Worm (Caenorhabditis elegans): Measurements from ENCODE around the gene F01D5.6.

The F01D5.6 gene

ce11 chrII:14040204-14040842 is 34.0 kb downstream of the F01D5.6 start (continued):
- no peak for TF ChIP-seq attf-4 (tag; optimal IDR thresholded peaks at IDR 0.05)
- peak; percentile 64 for TF ChIP-seq lir-3 (tag; optimal IDR thresholded peaks at IDR 0.05)
- TF ChIP-seq unc-130 (GFP tag; optimal IDR thresholded peaks at IDR 0.05) = no peak
- TF ChIP-seq zip-11 (GFP tag; IDR thresholded peaks at IDR 0.05) = no peak
- TF ChIP-seq mes-2 (tag; optimal IDR thresholded peaks at IDR 0.05; ENCODE audit: poor library complexity, severe bottlenecking) = peak; percentile 56

ce11 chrII:14042836-14043604 is 36.7 kb downstream of the F01D5.6 start:
- TF ChIP-seq Y75B8A.6 (GFP tag; IDR thresholded peaks at IDR 0.05) (no peak), T20F7.1 (GFP tag; optimal IDR thresholded peaks at IDR 0.05) (no peak), hlh-11 (tag; optimal IDR thresholded peaks at IDR 0.05) (peak; percentile 55), T26A8.4 (GFP tag; IDR thresholded peaks at IDR 0.05) (no peak), mxl-2 (GFP tag; conservative IDR thresholded peaks at IDR 0.05) (peak; percentile 54; the same call in 1 of the 2 replicates), mes-2 (tag; optimal IDR thresholded peaks at IDR 0.05; ENCODE audit: poor library complexity, severe bottlenecking) (peak; percentile 34), dmd-6 (GFP tag; IDR thresholded peaks at IDR 0.05) (peak; percentile 67), nhr-102 (tag; optimal IDR thresholded peaks at IDR 0.05) (peak; percentile 51), daf-16 (GFP tag; optimal IDR thresholded peaks at IDR 0.05) (no peak), daf-16 (tag; optimal IDR thresholded peaks at IDR 0.05) (peak; percentile 89), ztf-11 (tag; optimal IDR thresholded peaks at IDR 0.05) (no peak), zfp-2 (tag; optimal IDR thresholded peaks at IDR 0.05) (no peak), dve-1 (tag; optimal IDR thresholded peaks at IDR 0.05; ENCODE audit: insufficient read depth) (peak; percentile 86), arid-1 (GFP tag; conservative IDR thresholded peaks at IDR 0.05) (0 out of 2 replicates have a peak, but pooled peaks have one; percentile 6), aha-1 (tag) (peak; percentile 79), mxl-3 (GFP tag; optimal IDR thresholded peaks at IDR 0.05) (peak; percentile 61), pha-4 (GFP tag; IDR thresholded peaks at IDR 0.05) (no peak), pha-4 (tag; optimal IDR thresholded peaks at IDR 0.05) (no peak), lsy-2 (tag; optimal IDR thresholded peaks at IDR 0.05) (peak in 1 of 2 experiments; percentile 12), lin-13 (GFP tag; optimal IDR thresholded peaks at IDR 0.05) (peak; percentile 38), mep-1 (tag; optimal IDR thresholded peaks at IDR 0.05) (peak; percentile 44), F10B5.3 (tag; optimal IDR thresholded peaks at IDR 0.05) (no peak), madf-9 (GFP tag; conservative IDR thresholded peaks at IDR 0.05) (no peak), nhr-6 (tag; optimal IDR thresholded peaks at IDR 0.05) (peak; percentile 47), hlh-30 (tag; optimal IDR thresholded peaks at IDR 0.05; ENCODE audit: insufficient read depth) (peak; percentile 59), nhr-28 (tag; optimal IDR thresholded peaks at IDR 0.05) (peak; percentile 42), pqm-1 (tag; optimal IDR thresholded peaks at IDR 0.05) (peak; percentile 33), zip-2 (tag; optimal IDR thresholded peaks at IDR 0.05) (no peak), nhr-48 (tag; optimal IDR thresholded peaks at IDR 0.05) (peak; percentile 3), nhr-11 (tag; optimal IDR thresholded peaks at IDR 0.05) (no peak), fos-1 (tag; optimal IDR thresholded peaks at IDR 0.05) (no peak), ceh-20 (GFP tag; IDR thresholded peaks at IDR 0.05) (no peak), mdl-1 (tag; optimal IDR thresholded peaks at IDR 0.05) (no peak)

- TF ChIP-seq nhr-6 (tag; optimal IDR thresholded peaks at IDR 0.05) (peak; percentile 25), lin-38 (GFP tag; IDR thresholded peaks at IDR 0.05) (peak; percentile 40), nhr-48 (tag; optimal IDR thresholded peaks at IDR 0.05) (peak; percentile 87), aha-1 (tag) (peak; percentile 99), F26F4.8 (GFP tag; conservative IDR thresholded peaks at IDR 0.05) (no peak), zfp-2 (tag; optimal IDR thresholded peaks at IDR 0.05) (no peak), ZK337.2 (GFP tag; IDR thresholded peaks at IDR 0.05) (0 out of 2 replicates have a peak, but pooled peaks have one; percentile 32), egl-43 (GFP tag; IDR thresholded peaks at IDR 0.05) (no peak), Y75B8A.6 (GFP tag; IDR thresholded peaks at IDR 0.05) (no peak), unc-39 (tag; optimal IDR thresholded peaks at IDR 0.05) (no peak), lir-3 (tag; optimal IDR thresholded peaks at IDR 0.05) (no peak), zip-11 (GFP tag; IDR thresholded peaks at IDR 0.05) (no peak), mdt-29 (GFP tag; IDR thresholded peaks at IDR 0.05) (no peak), spr-1 (tag; optimal IDR thresholded peaks at IDR 0.05) (peak; percentile 20), php-3 (GFP tag; IDR thresholded peaks at IDR 0.05) (no peak), dmd-6 (GFP tag; IDR thresholded peaks at IDR 0.05) (peak; percentile 94), ceh-20 (GFP tag; IDR thresholded peaks at IDR 0.05) (no peak), nhr-111 (GFP tag; optimal IDR thresholded peaks at IDR 0.05) (no peak), Y5F2A.4 (GFP tag; optimal IDR thresholded peaks at IDR 0.05) (no peak)
Measured at ce11 chrII:14044199-14044598, 37.9 kb downstream of the F01D5.6 start.

Data from whole organism, L4 larva.